Fruit fly (Drosophila melanogaster) whole organism, prepupa: ENCODE data around the gene CtsF.

Source experiments
- Blimp-1 ChIP-seq: fragments of 200-800 bp; sonication (Bioruptor generic); optimal IDR thresholded peaks from 3 replicates; lab custom pipeline; 2017; ENCODE audit warnings: missing biosample characterization, missing genetic modification characterization, mild to moderate bottlenecking, moderate library complexity, missing genetic modification reagents
- CG10631 ChIP-seq: fragments of 200-800 bp; sonication (Bioruptor generic); optimal IDR thresholded peaks from 2 replicates; lab custom pipeline; 2016; ENCODE audit warnings: missing biosample characterization, missing genetic modification characterization
- CG10669 ChIP-seq: fragments of 200-800 bp; sonication (Bioruptor generic); optimal IDR thresholded peaks from 3 replicates; lab custom pipeline; 2018; ENCODE audit warnings: missing biosample characterization, mild to moderate bottlenecking, missing genetic modification characterization, moderate library complexity
- CG11294 ChIP-seq: fragments of 200-800 bp; sonication (Bioruptor generic); IDR thresholded peaks from 2 replicates; pipeline ENCODE4 v1.3.6; 2022; ENCODE audit warnings: missing biosample characterization, missing genetic modification characterization
- CG11902 ChIP-seq: fragments of 200-800 bp; sonication (Bioruptor generic); optimal IDR thresholded peaks from 3 replicates; lab custom pipeline; 2016; ENCODE audit warnings: missing biosample characterization, missing genetic modification characterization
- CG15336 ChIP-seq: fragments of 200-800 bp; sonication (Bioruptor generic); IDR thresholded peaks from 2 replicates; pipeline ENCODE4 v1.3.6; 2022; ENCODE audit warnings: missing biosample characterization, missing genetic modification characterization
- CG1621 ChIP-seq: fragments of 200-800 bp; sonication (Bioruptor generic); optimal IDR thresholded peaks from 3 replicates; lab custom pipeline; 2018; ENCODE audit warnings: missing biosample characterization, mild to moderate bottlenecking, missing genetic modification characterization
- CG31627 ChIP-seq: fragments of 200-800 bp; sonication (Bioruptor generic); optimal IDR thresholded peaks from 3 replicates; lab custom pipeline; 2016; ENCODE audit warnings: missing biosample characterization, missing genetic modification characterization
- CG32006 ChIP-seq: fragments of 200-800 bp; sonication (Bioruptor generic); optimal IDR thresholded peaks from 3 replicates; lab custom pipeline; 2017; ENCODE audit warnings: missing biosample characterization, mild to moderate bottlenecking, missing genetic modification characterization
- CG3919 ChIP-seq: fragments of 200-800 bp; sonication (Bioruptor generic); optimal IDR thresholded peaks from 3 replicates; lab custom pipeline; 2016; ENCODE audit warnings: missing biosample characterization, missing genetic modification characterization
- CG6163 ChIP-seq: fragments of 200-800 bp; sonication (Bioruptor generic); IDR thresholded peaks from 3 replicates; pipeline ENCODE4 v1.3.6; 2022; ENCODE audit warnings: missing biosample characterization, missing genetic modification characterization
- CG6792 ChIP-seq: fragments of 200-800 bp; sonication (Bioruptor generic); optimal IDR thresholded peaks from 3 replicates; lab custom pipeline; 2016; ENCODE audit warnings: missing biosample characterization, missing genetic modification characterization
- CG6854 ChIP-seq: fragments of 200-800 bp; sonication (Bioruptor generic); optimal IDR thresholded peaks from 2 replicates; lab custom pipeline; 2017; ENCODE audit warnings: missing biosample characterization, mild to moderate bottlenecking, missing genetic modification characterization
- CG8119 ChIP-seq: fragments of 200-800 bp; sonication (Bioruptor generic); IDR thresholded peaks from 3 replicates; pipeline ENCODE4 v1.3.6; 2022; ENCODE audit warnings: missing biosample characterization, missing genetic modification characterization
- CG8632 ChIP-seq: fragments of 200-800 bp; sonication (Bioruptor generic); optimal IDR thresholded peaks from 3 replicates; lab custom pipeline; 2016; ENCODE audit warnings: missing biosample characterization, missing genetic modification characterization
- CG9139 ChIP-seq: fragments of 200-800 bp; sonication (Bioruptor generic); optimal IDR thresholded peaks from 3 replicates; lab custom pipeline; 2017; ENCODE audit warnings: missing biosample characterization, mild to moderate bottlenecking, missing genetic modification characterization
- Eip75B ChIP-seq: fragments of 200-800 bp; sonication (Bioruptor generic); optimal IDR thresholded peaks from 3 replicates; lab custom pipeline; 2016; ENCODE audit warnings: missing biosample characterization, missing genetic modification characterization
- Eip78C ChIP-seq: fragments of 200-800 bp; sonication (Bioruptor generic); peaks from one replicate; lab custom pipeline; 2016; ENCODE audit warnings: missing biosample characterization, missing genetic modification characterization
- Eip93F ChIP-seq: fragments of 200-800 bp; sonication (Bioruptor generic); optimal IDR thresholded peaks from 2 replicates; lab custom pipeline; 2016; ENCODE audit warnings: missing biosample characterization, mild to moderate bottlenecking, missing genetic modification characterization
- Ets21C ChIP-seq: fragments of 200-800 bp; sonication (Bioruptor generic); optimal IDR thresholded peaks from 3 replicates; lab custom pipeline; 2016; ENCODE audit warnings: missing biosample characterization, missing genetic modification characterization
- Ets96B ChIP-seq: fragments of 200-800 bp; optimal IDR thresholded peaks from 2 replicates; lab custom pipeline; 2019; ENCODE audit warnings: missing biosample characterization, mild to moderate bottlenecking, missing genetic modification characterization, moderate library complexity
- Hr39 ChIP-seq: fragments of 200-800 bp; sonication (Bioruptor generic); optimal IDR thresholded peaks from 2 replicates; lab custom pipeline; 2016; ENCODE audit warnings: missing biosample characterization, missing genetic modification characterization
- Hr4 ChIP-seq: fragments of 200-800 bp; sonication (Bioruptor generic); optimal IDR thresholded peaks from 3 replicates; lab custom pipeline; 2016; ENCODE audit warnings: missing biosample characterization, missing genetic modification characterization
- Smox ChIP-seq: fragments of 200-800 bp; sonication (Bioruptor generic); optimal IDR thresholded peaks from 3 replicates; lab custom pipeline; 2016; ENCODE audit warnings: missing biosample characterization, missing genetic modification characterization
- Sox14 ChIP-seq: fragments of 200-800 bp; sonication (Bioruptor generic); optimal IDR thresholded peaks from 3 replicates; lab custom pipeline; 2016; ENCODE audit warnings: missing biosample characterization, missing genetic modification characterization
- Sox15 ChIP-seq: fragments of 200-800 bp; sonication (Bioruptor generic); optimal IDR thresholded peaks from 3 replicates; lab custom pipeline; 2016; ENCODE audit warnings: missing biosample characterization, missing genetic modification characterization
- achi ChIP-seq: fragments of 200-800 bp; sonication (Bioruptor generic); optimal IDR thresholded peaks from 3 replicates; lab custom pipeline; 2016; ENCODE audit warnings: missing biosample characterization, missing genetic modification characterization
- acj6 ChIP-seq: fragments of 200-800 bp; sonication (Bioruptor generic); optimal IDR thresholded peaks from 3 replicates; lab custom pipeline; 2016; ENCODE audit warnings: missing biosample characterization, missing genetic modification characterization
- dac ChIP-seq: fragments of 200-800 bp; sonication (Bioruptor generic); optimal IDR thresholded peaks from 2 replicates; lab custom pipeline; 2017; ENCODE audit warnings: missing biosample characterization, mild to moderate bottlenecking, missing genetic modification characterization
- dsx ChIP-seq: fragments of 200-800 bp; optimal IDR thresholded peaks from 3 replicates; lab custom pipeline; 2019; ENCODE audit warnings: missing biosample characterization, mild to moderate bottlenecking, missing genetic modification characterization, moderate library complexity; ENCODE audit not compliant: poor library complexity, severe bottlenecking
- eg ChIP-seq: fragments of 200-800 bp; sonication (Bioruptor generic); IDR thresholded peaks from 3 replicates; pipeline ENCODE4 v1.3.6; 2022; ENCODE audit warnings: missing biosample characterization, missing genetic modification characterization
- esn ChIP-seq: fragments of 200-800 bp; sonication (Bioruptor generic); optimal IDR thresholded peaks from 2 replicates; lab custom pipeline; 2016; ENCODE audit warnings: missing biosample characterization, mild to moderate bottlenecking, missing genetic modification characterization, moderate library complexity
- fd59A ChIP-seq: fragments of 200-800 bp; sonication (Bioruptor generic); optimal IDR thresholded peaks from 2 replicates; lab custom pipeline; 2017; ENCODE audit warnings: missing biosample characterization, mild to moderate bottlenecking, missing genetic modification characterization, missing genetic modification reagents
- fd85E ChIP-seq: fragments of 200-800 bp; sonication (Bioruptor generic); optimal IDR thresholded peaks from 3 replicates; lab custom pipeline; 2016; ENCODE audit warnings: missing biosample characterization, missing genetic modification characterization
- fkh ChIP-seq: fragments of 200-800 bp; sonication (Bioruptor generic); optimal IDR thresholded peaks from 3 replicates; lab custom pipeline; 2017; ENCODE audit warnings: missing biosample characterization, mild to moderate bottlenecking, missing genetic modification characterization, moderate library complexity
- net ChIP-seq: fragments of 200-800 bp; sonication (Bioruptor generic); optimal IDR thresholded peaks from 3 replicates; lab custom pipeline; 2016; ENCODE audit warnings: missing biosample characterization, missing genetic modification characterization
- salr ChIP-seq, 2 experiments: fragments of 200-800 bp; sonication (Bioruptor generic); optimal IDR thresholded peaks; 3 replicates each; lab custom pipeline; 2016 to 2018; ENCODE audit warnings: missing biosample characterization in 2 of 2, missing genetic modification characterization in 2 of 2, mild to moderate bottlenecking in 1 of 2
- spab ChIP-seq: fragments of 200-800 bp; sonication (Bioruptor generic); optimal IDR thresholded peaks from 2 replicates; lab custom pipeline; 2017; ENCODE audit warnings: missing biosample characterization, mild to moderate bottlenecking, missing genetic modification characterization, missing genetic modification reagents
- ss ChIP-seq, 2 experiments: fragments of 200-800 bp; sonication (Bioruptor generic); optimal IDR thresholded peaks; 2 replicates in 1 of 2; 3 replicates in 1 of 2; lab custom pipeline; 2017 to 2018; ENCODE audit warnings: mild to moderate bottlenecking in 2 of 2, missing biosample characterization in 2 of 2, missing genetic modification characterization in 2 of 2, moderate library complexity in 1 of 2
- svp ChIP-seq: fragments of 200-800 bp; sonication (Bioruptor generic); peaks from one replicate; lab custom pipeline; 2016; ENCODE audit warnings: missing biosample characterization, missing genetic modification characterization
- vri ChIP-seq: fragments of 200-800 bp; sonication (Bioruptor generic); optimal IDR thresholded peaks from 3 replicates; lab custom pipeline; 2016; ENCODE audit warnings: missing biosample characterization, mild to moderate bottlenecking, missing genetic modification characterization

CtsF gene

dm6 chr3R:5261996-5262535 is 10.5 kb upstream of the CtsF start:
- TF ChIP-seq salr (GFP tag; optimal IDR thresholded peaks at IDR 0.05; lab: Kevin White, UChicago) (no peak), fkh (peak; percentile 8), svp (GFP tag; lab: Kevin White, UChicago) (peak; percentile 45), Eip78C (GFP tag; lab: Kevin White, UChicago) (peak; percentile 30), CG8119 (GFP tag; lab: Robert Waterston, UW) (no peak), vri (GFP tag; lab: Kevin White, UChicago) (peak; percentile 64)

dm6 chr3R:5261262-5261661 is 9.7 kb upstream of the CtsF start:
- peak in 1 of 2 experiments; percentile 6 for TF ChIP-seq ss (GFP tag; optimal IDR thresholded peaks at IDR 0.05; lab: Kevin White, UChicago)
- peak; percentile 30 for TF ChIP-seq Eip78C (GFP tag; lab: Kevin White, UChicago)
- no peak for TF ChIP-seq Blimp-1 (GFP tag; lab: Kevin White, UChicago)
- peak; percentile 73 for TF ChIP-seq vri (GFP tag; lab: Kevin White, UChicago)
- TF ChIP-seq fd85E (GFP tag; lab: Kevin White, UChicago): no peak
- TF ChIP-seq svp (GFP tag; lab: Kevin White, UChicago): peak; percentile 81
- TF ChIP-seq eg: 0 out of 3 replicates have a peak, but pooled peaks have one; percentile 7

dm6 chr3R:5257147-5257487 is 5.6 kb upstream of the CtsF start:
- TF ChIP-seq vri (GFP tag; lab: Kevin White, UChicago) (peak; percentile 80), Ets21C (GFP tag; lab: Kevin White, UChicago) (no peak), CG3919 (GFP tag; lab: Kevin White, UChicago) (no peak)
- TF ChIP-seq, all 60 proteins: peak for 1

- TF ChIP-seq CG3919 (GFP tag; lab: Kevin White, UChicago) (peak; percentile 73), fd85E (GFP tag; lab: Kevin White, UChicago) (no peak), CG8119 (GFP tag; lab: Robert Waterston, UW) (peak; percentile 56; the same call in 2 of the 3 replicates), CG8632 (peak; percentile 28), Eip75B (GFP tag; lab: Kevin White, UChicago) (peak; percentile 58), CG32006 (GFP tag; lab: Kevin White, UChicago) (peak; percentile 77), esn (peak; percentile 71), dac (peak; percentile 19), dsx (peak; percentile 49), salr (GFP tag; optimal IDR thresholded peaks at IDR 0.05; lab: Kevin White, UChicago) (peak in 1 of 2 experiments; percentile 72), Hr4 (peak; percentile 65), Sox14 (GFP tag; lab: Kevin White, UChicago) (peak; percentile 76), CG11902 (GFP tag; lab: Kevin White, UChicago) (peak; percentile 60), Ets21C (GFP tag; lab: Kevin White, UChicago) (peak; percentile 62), CG6163 (GFP tag; lab: Robert Waterston, UW) (0 out of 3 replicates have a peak, but pooled peaks have one; percentile 61), acj6 (GFP tag; lab: Kevin White, UChicago) (peak; percentile 74), achi (GFP tag; lab: Kevin White, UChicago) (peak; percentile 75), CG11294 (GFP tag; lab: Robert Waterston, UW) (peak; percentile 33; the same call in 1 of the 2 replicates), Blimp-1 (GFP tag; lab: Kevin White, UChicago) (no peak), net (GFP tag; lab: Kevin White, UChicago) (peak; percentile 31), CG9139 (GFP tag; lab: Kevin White, UChicago) (no peak), CG10631 (GFP tag; lab: Kevin White, UChicago) (peak; percentile 76), CG1621 (tag; lab: Kevin White, UChicago) (peak; percentile 7), spab (peak; percentile 11), fd59A (GFP tag; lab: Kevin White, UChicago) (peak; percentile 18), eg (peak; percentile 55; the same call in 2 of the 3 replicates), Ets96B (tag; lab: Kevin White, UChicago) (peak; percentile 56), CG10669 (GFP tag; lab: Kevin White, UChicago) (peak; percentile 67), CG6792 (GFP tag; lab: Kevin White, UChicago) (peak; percentile 55), CG31627 (GFP tag; lab: Kevin White, UChicago) (peak; percentile 76), Eip93F (GFP tag; lab: Kevin White, UChicago) (no peak), CG15336 (0 out of 2 replicates have a peak, but pooled peaks have one; percentile 21), CG6854 (GFP tag; lab: Kevin White, UChicago) (no peak), Sox15 (GFP tag; lab: Kevin White, UChicago) (peak; percentile 62), Hr39 (GFP tag; lab: Kevin White, UChicago) (peak; percentile 64), Smox (GFP tag; lab: Kevin White, UChicago) (peak; percentile 71)
Observed at dm6 chr3R:5256462-5257146, 5.1 kb upstream of the CtsF start, which contains the start of the genes Enoph and Hph. Gene Enoph, minus strand, starts transcription at chr3R:5256681. Gene Hph, plus strand, starts transcription at chr3R:5257037.
